Fruit fly (Drosophila melanogaster) whole organism, embryonic: ENCODE measurements around the gene pim.

ENCODE experiments used
- ATbp ChIP-seq: fragments of 200-800 bp; sonication (Bioruptor generic); optimal IDR thresholded peaks from 2 replicates; lab custom pipeline; 2017; ENCODE audit warnings: missing biosample characterization, mild to moderate bottlenecking, missing genetic modification characterization, missing genetic modification reagents
- CG10431 ChIP-seq: fragments of 200-800 bp; sonication (Bioruptor generic); optimal IDR thresholded peaks from 3 replicates; lab custom pipeline; 2018; ENCODE audit warnings: missing biosample characterization, mild to moderate bottlenecking, missing genetic modification characterization
- CG12391 ChIP-seq: fragments of 200-800 bp; sonication (Bioruptor generic); optimal IDR thresholded peaks from 3 replicates; lab custom pipeline; 2018; ENCODE audit warnings: missing biosample characterization, mild to moderate bottlenecking, missing genetic modification characterization, moderate library complexity
- CG15073 ChIP-seq: fragments of 200-800 bp; sonication (Bioruptor generic); optimal IDR thresholded peaks from 2 replicates; lab custom pipeline; 2016; ENCODE audit warnings: missing biosample characterization, missing genetic modification characterization
- CG17802 ChIP-seq: fragments of 200-800 bp; sonication (Bioruptor generic); optimal IDR thresholded peaks from 2 replicates; lab custom pipeline; 2018; ENCODE audit warnings: missing biosample characterization, mild to moderate bottlenecking, missing genetic modification characterization, moderate library complexity
- CG17829 ChIP-seq: fragments of 200-800 bp; optimal IDR thresholded peaks from 2 replicates; lab custom pipeline; 2019; ENCODE audit warnings: missing biosample characterization, mild to moderate bottlenecking, missing genetic modification characterization, moderate library complexity
- CG18476 ChIP-seq: fragments of 200-800 bp; sonication (Bioruptor generic); optimal IDR thresholded peaks from 2 replicates; lab custom pipeline; 2016; ENCODE audit warnings: missing biosample characterization, mild to moderate bottlenecking, missing genetic modification characterization
- CG30020 ChIP-seq: fragments of 200-800 bp; optimal IDR thresholded peaks from 2 replicates; lab custom pipeline; 2019; ENCODE audit warnings: missing biosample characterization, mild to moderate bottlenecking, missing genetic modification characterization, moderate library complexity
- CG31224 ChIP-seq: fragments of 200-800 bp; sonication (Bioruptor generic); IDR thresholded peaks from 2 replicates; pipeline ENCODE4 v1.3.6; 2022; ENCODE audit warnings: missing biosample characterization, missing genetic modification characterization
- CG32532 ChIP-seq: fragments of 200-800 bp; sonication (Bioruptor generic); IDR thresholded peaks from 2 replicates; pipeline ENCODE4 v1.3.6; 2022; ENCODE audit warnings: missing biosample characterization, missing genetic modification characterization
- CG4282 ChIP-seq: fragments of 200-800 bp; sonication (Bioruptor generic); optimal IDR thresholded peaks from 2 replicates; lab custom pipeline; 2016; ENCODE audit warnings: missing biosample characterization, missing genetic modification characterization
- CG6272 ChIP-seq: fragments of 200-800 bp; sonication (Bioruptor generic); IDR thresholded peaks from 2 replicates; pipeline ENCODE4 v1.3.6; 2022; ENCODE audit warnings: missing biosample characterization, missing genetic modification characterization
- CG6791 ChIP-seq: fragments of 200-800 bp; sonication (Bioruptor generic); IDR thresholded peaks from 3 replicates; pipeline ENCODE4 v1.3.6; 2022; ENCODE audit warnings: missing biosample characterization, missing genetic modification characterization; ENCODE audit not compliant: partially characterized antibody
- Camta ChIP-seq: fragments of 200-800 bp; sonication (Bioruptor generic); optimal IDR thresholded peaks from 2 replicates; lab custom pipeline; 2016; ENCODE audit warnings: missing biosample characterization, missing genetic modification characterization
- CkIIα-i1 ChIP-seq: fragments of 200-800 bp; sonication (Bioruptor generic); IDR thresholded peaks from 2 replicates; pipeline ENCODE4 v1.3.6; 2022; ENCODE audit warnings: missing biosample characterization, missing genetic modification characterization
- Dll ChIP-seq: fragments of 200-800 bp; sonication (Bioruptor generic); IDR thresholded peaks from 4 replicates; pipeline ENCODE4 v1.3.6; 2022; ENCODE audit warnings: missing biosample characterization, missing genetic modification characterization; ENCODE audit not compliant: partially characterized antibody
- Doc3 ChIP-seq: fragments of 200-800 bp; sonication (Bioruptor generic); IDR thresholded peaks from 3 replicates; pipeline ENCODE4 v1.3.6; 2022; ENCODE audit warnings: missing biosample characterization, missing genetic modification characterization; ENCODE audit not compliant: partially characterized antibody
- Dref ChIP-seq: fragments of 200-800 bp; sonication (Bioruptor generic); IDR thresholded peaks from 2 replicates; pipeline ENCODE4 v1.3.6; 2022; ENCODE audit warnings: missing biosample characterization, missing genetic modification characterization
- MBD-R2 ChIP-seq: fragments of 200-800 bp; sonication (Bioruptor generic); IDR thresholded peaks from 2 replicates; pipeline ENCODE4 v1.3.6; 2022; ENCODE audit warnings: missing biosample characterization, missing genetic modification characterization
- NK7.1 ChIP-seq: fragments of 200-800 bp; sonication (Bioruptor generic); optimal IDR thresholded peaks from 3 replicates; lab custom pipeline; 2016; ENCODE audit warnings: missing biosample characterization, missing genetic modification characterization
- Nf-YB ChIP-seq: fragments of 200-800 bp; sonication (Bioruptor generic); optimal IDR thresholded peaks from 3 replicates; lab custom pipeline; 2019; ENCODE audit warnings: missing biosample characterization, mild to moderate bottlenecking, missing genetic modification characterization, moderate library complexity
- Nf-YC ChIP-seq: fragments of 200-800 bp; optimal IDR thresholded peaks from 3 replicates; lab custom pipeline; 2019; ENCODE audit warnings: missing biosample characterization, mild to moderate bottlenecking, missing genetic modification characterization, moderate library complexity
- Sox102F ChIP-seq: fragments of 200-800 bp; sonication (Bioruptor generic); optimal IDR thresholded peaks from 2 replicates; lab custom pipeline; 2018; ENCODE audit warnings: missing biosample characterization, mild to moderate bottlenecking, missing genetic modification characterization, moderate library complexity
- Sry-δ ChIP-seq: fragments of 200-800 bp; sonication (Bioruptor generic); optimal IDR thresholded peaks from 2 replicates; lab custom pipeline; 2016; ENCODE audit warnings: missing biosample characterization, missing genetic modification characterization
- ac ChIP-seq: fragments of 200-800 bp; sonication (Bioruptor generic); optimal IDR thresholded peaks from 3 replicates; lab custom pipeline; 2017; ENCODE audit warnings: missing biosample characterization, mild to moderate bottlenecking, missing genetic modification characterization
- al ChIP-seq: fragments of 200-800 bp; sonication (Bioruptor generic); IDR thresholded peaks from 2 replicates; pipeline ENCODE4 v1.3.6; 2022; ENCODE audit warnings: missing biosample characterization, missing genetic modification characterization
- aop ChIP-seq: fragments of 200-800 bp; sonication (Bioruptor generic); IDR thresholded peaks from 2 replicates; pipeline ENCODE4 v1.3.6; 2022; ENCODE audit warnings: missing biosample characterization, missing genetic modification characterization
- ato ChIP-seq: fragments of 200-800 bp; sonication (Bioruptor generic); IDR thresholded peaks from 2 replicates; pipeline ENCODE4 v1.3.6; 2022; ENCODE audit warnings: missing biosample characterization, missing genetic modification characterization; ENCODE audit not compliant: partially characterized antibody
- caup ChIP-seq: fragments of 200-800 bp; sonication (Bioruptor generic); optimal IDR thresholded peaks from 3 replicates; lab custom pipeline; 2017; ENCODE audit warnings: missing biosample characterization, mild to moderate bottlenecking, missing genetic modification characterization, moderate library complexity; ENCODE audit not compliant: severe bottlenecking
- dimm ChIP-seq: fragments of 200-800 bp; sonication (Bioruptor generic); IDR thresholded peaks from 2 replicates; pipeline ENCODE4 v1.3.6; 2022; ENCODE audit warnings: missing biosample characterization, missing genetic modification characterization
- eyg ChIP-seq: fragments of 200-800 bp; sonication (Bioruptor generic); optimal IDR thresholded peaks from 3 replicates; lab custom pipeline; 2016; ENCODE audit warnings: missing biosample characterization, missing genetic modification characterization
- gem ChIP-seq: fragments of 200-800 bp; sonication (Bioruptor generic); optimal IDR thresholded peaks from 2 replicates; lab custom pipeline; 2019; ENCODE audit warnings: missing biosample characterization, mild to moderate bottlenecking, missing genetic modification characterization, moderate library complexity
- gfzf ChIP-seq: fragments of 200-800 bp; sonication (Bioruptor generic); optimal IDR thresholded peaks from 2 replicates; lab custom pipeline; 2016; ENCODE audit warnings: missing biosample characterization, mild to moderate bottlenecking, missing genetic modification characterization, moderate library complexity
- grau ChIP-seq: fragments of 200-800 bp; optimal IDR thresholded peaks from 3 replicates; lab custom pipeline; 2019; ENCODE audit warnings: missing biosample characterization, mild to moderate bottlenecking, missing genetic modification characterization, moderate library complexity
- hb ChIP-seq: fragments of 200-800 bp; sonication (Bioruptor generic); IDR thresholded peaks from 3 replicates; pipeline ENCODE4 v1.3.6; 2022; ENCODE audit warnings: missing biosample characterization, missing genetic modification characterization; ENCODE audit not compliant: partially characterized antibody
- hth ChIP-seq: fragments of >200 bp; optimal IDR thresholded peaks from 2 replicates; lab custom pipeline; 2017; ENCODE audit warnings: inconsistent platforms
- jumu ChIP-seq: fragments of 200-800 bp; sonication (Bioruptor generic); optimal IDR thresholded peaks from 3 replicates; lab custom pipeline; 2016; ENCODE audit warnings: missing biosample characterization, missing genetic modification characterization
- kay ChIP-seq: fragments of 200-800 bp; sonication (Bioruptor generic); optimal IDR thresholded peaks from 2 replicates; lab custom pipeline; 2016; ENCODE audit warnings: missing biosample characterization, missing genetic modification characterization
- knrl ChIP-seq: fragments of 200-800 bp; sonication (Bioruptor generic); IDR thresholded peaks from 3 replicates; pipeline ENCODE4 v1.3.6; 2022; ENCODE audit warnings: missing biosample characterization, missing genetic modification characterization; ENCODE audit not compliant: partially characterized antibody
- lov ChIP-seq, 2 experiments: fragments of 200-800 bp in 1 of 2; fragments of >200 bp in 1 of 2; sonication (Bioruptor generic) in 1 of 2; IDR thresholded peaks in 1 of 2; optimal IDR thresholded peaks in 1 of 2; 2 replicates in 1 of 2; 3 replicates in 1 of 2; pipeline versions ENCODE4 v1.3.6 to Lab custom; 2017 to 2022; ENCODE audit warnings: missing biosample characterization in 1 of 2, missing genetic modification characterization in 1 of 2
- mam ChIP-seq: fragments of 200-800 bp; sonication (Bioruptor generic); optimal IDR thresholded peaks from 3 replicates; lab custom pipeline; 2016; ENCODE audit warnings: missing biosample characterization, missing genetic modification characterization
- pros ChIP-seq: fragments of 200-800 bp; sonication (Bioruptor generic); optimal IDR thresholded peaks from 3 replicates; lab custom pipeline; 2019; ENCODE audit warnings: missing biosample characterization, mild to moderate bottlenecking, missing genetic modification characterization, moderate library complexity
- slbo ChIP-seq: fragments of 200-800 bp; sonication (Bioruptor generic); IDR thresholded peaks from 2 replicates; pipeline ENCODE4 v1.3.6; 2022; ENCODE audit warnings: missing biosample characterization, missing genetic modification characterization
- sna ChIP-seq: fragments of 200-800 bp; sonication (Bioruptor generic); IDR thresholded peaks from 2 replicates; pipeline ENCODE4 v1.3.6; 2022; ENCODE audit warnings: missing biosample characterization, missing genetic modification characterization; ENCODE audit not compliant: partially characterized antibody
- stwl ChIP-seq: fragments of 200-800 bp; sonication (Bioruptor generic); optimal IDR thresholded peaks from 3 replicates; lab custom pipeline; 2018; ENCODE audit warnings: missing biosample characterization, mild to moderate bottlenecking, missing genetic modification characterization, moderate library complexity
- tgo ChIP-seq: fragments of 200-800 bp; sonication (Bioruptor generic); IDR thresholded peaks from 3 replicates; pipeline ENCODE4 v1.3.6; 2022; ENCODE audit warnings: missing biosample characterization, missing genetic modification characterization
- wek ChIP-seq: fragments of 200-800 bp; sonication (Bioruptor generic); optimal IDR thresholded peaks from 3 replicates; lab custom pipeline; 2018; ENCODE audit warnings: missing biosample characterization, mild to moderate bottlenecking, missing genetic modification characterization, moderate library complexity
- zen2 ChIP-seq: fragments of 200-800 bp; sonication (Bioruptor generic); IDR thresholded peaks from 3 replicates; pipeline ENCODE4 v1.3.6; 2022; ENCODE audit warnings: missing biosample characterization, missing genetic modification characterization; ENCODE audit not compliant: partially characterized antibody
- zfh1 ChIP-seq: fragments of 200-800 bp; sonication (Bioruptor generic); IDR thresholded peaks from 3 replicates; pipeline ENCODE4 v1.3.6; 2022; ENCODE audit warnings: missing biosample characterization, missing genetic modification characterization

The pim gene

dm6 chr2L:10342471-10342870 is 20.3 kb upstream of the pim start, which contains the start of gene Sps2 (continued):
- TF ChIP-seq CG10431 = no peak
- peak; percentile 89 for TF ChIP-seq MBD-R2 (GFP tag; lab: Robert Waterston, UW)
- no peak for TF ChIP-seq CG18476
- TF ChIP-seq CG4282 (GFP tag; lab: Kevin White, UChicago) = no peak
- peak; percentile 1 for TF ChIP-seq mam (GFP tag; lab: Kevin White, UChicago)
- peak; percentile 57 for TF ChIP-seq stwl (tag; lab: Kevin White, UChicago)
- peak; percentile 37; the same call in 1 of the 2 replicates for TF ChIP-seq CG32532 (GFP tag; lab: Robert Waterston, UW)
- no peak for TF ChIP-seq Camta (GFP tag; lab: Kevin White, UChicago)
- TF ChIP-seq CG17802 (tag; lab: Kevin White, UChicago) = no peak
- no peak for TF ChIP-seq ATbp
- peak; percentile 78 for TF ChIP-seq Doc3 (GFP tag; lab: Robert Waterston, UW)
- peak; percentile 84 for TF ChIP-seq Sry-δ
- peak; percentile 37 for TF ChIP-seq CG12391 (tag; lab: Kevin White, UChicago)
- peak; percentile 75; the same call in 2 of the 3 replicates for TF ChIP-seq knrl
- TF ChIP-seq CG17829 (tag; lab: Kevin White, UChicago) = peak; percentile 42
- peak; percentile 85 for TF ChIP-seq CG30020 (tag; lab: Kevin White, UChicago)
- peak; percentile 33 for TF ChIP-seq gem
- no peak for TF ChIP-seq al (GFP tag; lab: Robert Waterston, UW)
- no peak for TF ChIP-seq lov (optimal IDR thresholded peaks at IDR 0.05; lab: Kevin White, UChicago)
- TF ChIP-seq lov (GFP tag; IDR thresholded peaks at IDR 0.05; lab: Robert Waterston, UW) = no peak
- peak; percentile 26 for TF ChIP-seq grau (tag; lab: Kevin White, UChicago)
- TF ChIP-seq, all 482 proteins: peak for 88

dm6 chr2L:10344029-10344606 is 18.7 kb upstream of the pim start, which contains the start of gene Frmd5:
Gene Frmd5, plus strand, starts transcription at chr2L:10344442.
- TF ChIP-seq tgo (GFP tag; lab: Robert Waterston, UW) (no peak), zen2 (GFP tag; lab: Robert Waterston, UW) (0 out of 3 replicates have a peak, but pooled peaks have one; percentile 28), Nf-YC (tag; lab: Kevin White, UChicago) (no peak), hth (lab: Kevin White, UChicago) (no peak), zfh1 (GFP tag; lab: Robert Waterston, UW) (no peak), hb (GFP tag; lab: Robert Waterston, UW) (no peak), Dll (GFP tag; lab: Robert Waterston, UW) (peak; percentile 66; the same call in 2 of the 4 replicates), Dref (GFP tag; lab: Robert Waterston, UW) (peak; percentile 34), sna (GFP tag; lab: Robert Waterston, UW) (peak; percentile 44; the same call in 1 of the 2 replicates), dimm (GFP tag; lab: Robert Waterston, UW) (no peak), aop (GFP tag; lab: Robert Waterston, UW) (no peak), ac (GFP tag; lab: Kevin White, UChicago) (no peak), CG15073 (no peak), caup (no peak), CkIIα-i1 (GFP tag; lab: Robert Waterston, UW) (no peak), CG31224 (GFP tag; lab: Robert Waterston, UW) (no peak), Nf-YB (GFP tag; lab: Kevin White, UChicago) (no peak), NK7.1 (no peak), slbo (GFP tag; lab: Robert Waterston, UW) (no peak), gfzf (GFP tag; lab: Kevin White, UChicago) (peak; percentile 46), wek (GFP tag; lab: Kevin White, UChicago) (peak; percentile 91), jumu (GFP tag; lab: Kevin White, UChicago) (no peak), Sox102F (no peak), CG6791 (peak; percentile 55; the same call in 2 of the 3 replicates), CG6272 (GFP tag; lab: Robert Waterston, UW) (no peak), pros (no peak), ato (GFP tag; lab: Robert Waterston, UW) (0 out of 2 replicates have a peak, but pooled peaks have one; percentile 29), kay (no peak), eyg (GFP tag; lab: Kevin White, UChicago) (no peak)
